Worm (Caenorhabditis elegans): ENCODE measurements around the gene ZK721.3.
A peak's percentile ranks its signal among the peaks of the same experiment; 100 is the strongest.

ZK721.3 gene

DNA sequence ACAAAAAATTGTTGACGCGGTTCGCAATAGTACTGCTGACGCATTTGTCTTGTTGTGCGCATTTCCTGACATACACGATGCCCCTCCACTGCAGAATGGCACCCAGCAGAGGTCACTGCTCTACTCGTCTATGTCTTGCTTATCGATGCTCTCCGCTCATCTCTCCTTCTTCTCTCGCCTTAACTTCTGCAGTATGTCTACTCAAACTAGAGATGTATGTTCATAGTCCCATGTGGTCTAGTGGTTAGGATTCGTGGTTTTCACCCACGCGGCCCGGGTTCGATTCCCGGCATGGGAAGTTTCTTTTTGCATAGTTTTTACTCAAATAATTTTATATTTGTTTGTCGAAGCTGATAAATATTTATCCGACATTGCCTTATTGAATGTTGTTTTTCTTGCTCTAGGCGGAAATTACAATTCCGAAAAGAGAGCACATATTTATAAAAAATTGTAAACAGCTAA, 51.6 kb downstream of the ZK721.3 start, which contains the start of gene C28G1.2 (continued):
- TF ChIP-seq ama-1 (optimal IDR thresholded peaks at IDR 0.05) (no peak), C38D4.7 (GFP tag; optimal IDR thresholded peaks at IDR 0.05) (peak; percentile 92), ceh-18 (tag; optimal IDR thresholded peaks at IDR 0.05) (peak; percentile 94), pqm-1 (tag; optimal IDR thresholded peaks at IDR 0.05) (peak; percentile 85), dve-1 (tag; optimal IDR thresholded peaks at IDR 0.05) (peak; percentile 89), mec-3 (tag; optimal IDR thresholded peaks at IDR 0.05; ENCODE audit: borderline replicate concordance) (peak; percentile 75), ref-2 (tag; optimal IDR thresholded peaks at IDR 0.05) (peak; percentile 98), T23F11.4 (GFP tag; optimal IDR thresholded peaks at IDR 0.05) (peak; percentile 96), hlh-30 (tag; optimal IDR thresholded peaks at IDR 0.05; ENCODE audit: insufficient read depth) (peak; percentile 76), gmeb-2 (tag; optimal IDR thresholded peaks at IDR 0.05) (peak; percentile 94), eyg-1 (tag; optimal IDR thresholded peaks at IDR 0.05) (peak; percentile 95), pha-2 (tag; optimal IDR thresholded peaks at IDR 0.05) (peak; percentile 94), ceh-31 (tag; optimal IDR thresholded peaks at IDR 0.05) (peak; percentile 93), fkh-6 (tag; optimal IDR thresholded peaks at IDR 0.05) (peak; percentile 91), hlh-15 (tag; optimal IDR thresholded peaks at IDR 0.05) (peak; percentile 91), zip-5 (tag; optimal IDR thresholded peaks at IDR 0.05) (peak; percentile 80), lim-6 (tag; optimal IDR thresholded peaks at IDR 0.05) (peak; percentile 74), hlh-6 (tag; optimal IDR thresholded peaks at IDR 0.05) (peak; percentile 93), elt-2 (tag; optimal IDR thresholded peaks at IDR 0.05) (peak; percentile 96), pag-3 (tag; optimal IDR thresholded peaks at IDR 0.05; ENCODE audit: borderline replicate concordance) (peak; percentile 86), K02D7.2 (tag; optimal IDR thresholded peaks at IDR 0.05) (peak; percentile 94), madf-2 (tag; optimal IDR thresholded peaks at IDR 0.05) (peak; percentile 93)

Measured in whole organism, late embryonic.